Worm (Caenorhabditis elegans) whole organism, L3 larva: ENCODE measurements around the gene W02A2.8.

Source experiments
- ZK546.5 ChIP-seq: sonication (generic microtip); optimal IDR thresholded peaks from 2 replicates; lab custom pipeline; 2017; ENCODE audit warnings: missing biosample characterization, missing genetic modification characterization
- aly-2 ChIP-seq: fragments of 150-350 bp; optimal IDR thresholded peaks from 2 replicates; lab custom pipeline; 2014; ENCODE audit warnings: missing biosample characterization, missing genetic modification characterization
- ceh-16 ChIP-seq: sonication (generic microtip); optimal IDR thresholded peaks from 2 replicates; lab custom pipeline; 2017; ENCODE audit warnings: missing biosample characterization, missing genetic modification characterization
- ceh-28 ChIP-seq: fragments of 150-350 bp; optimal IDR thresholded peaks from 2 replicates; lab custom pipeline; 2014; ENCODE audit warnings: missing biosample characterization, missing genetic modification reagents, missing genetic modification characterization
- ceh-82 ChIP-seq: fragments of 150-350 bp; optimal IDR thresholded peaks from 2 replicates; lab custom pipeline; 2014; ENCODE audit warnings: missing biosample characterization, missing genetic modification characterization
- ceh-9 ChIP-seq: sonication (generic microtip); optimal IDR thresholded peaks from 2 replicates; lab custom pipeline; 2018; ENCODE audit warnings: missing biosample characterization, missing genetic modification characterization
- daf-12 ChIP-seq: fragments of 150-350 bp; optimal IDR thresholded peaks from 2 replicates; lab custom pipeline; 2014; ENCODE audit warnings: missing biosample characterization, missing genetic modification reagents, missing genetic modification characterization
- egl-27 ChIP-seq: sonication (generic microtip); optimal IDR thresholded peaks from 4 replicates; lab custom pipeline; 2017; ENCODE audit warnings: missing biosample characterization, missing genetic modification reagents, missing genetic modification characterization
- egl-5 ChIP-seq: fragments of 150-350 bp; optimal IDR thresholded peaks from 2 replicates; lab custom pipeline; 2017; ENCODE audit warnings: missing biosample characterization, missing genetic modification reagents, missing genetic modification characterization, inconsistent platforms
- elt-2 ChIP-seq: sonication (generic microtip); optimal IDR thresholded peaks from 2 replicates; lab custom pipeline; 2016; ENCODE audit warnings: missing genetic modification reagents, mild to moderate bottlenecking, missing genetic modification characterization, missing compliant biosample characterization
- eor-1 ChIP-seq, 2 experiments: fragments of 150-350 bp; optimal IDR thresholded peaks; 2 replicates each; lab custom pipeline; 2014 to 2018; ENCODE audit warnings: missing biosample characterization in 2 of 2, missing genetic modification characterization in 2 of 2
- fkh-10 ChIP-seq: sonication (generic microtip); optimal IDR thresholded peaks from 2 replicates; lab custom pipeline; 2017; ENCODE audit warnings: missing biosample characterization, missing genetic modification reagents, missing genetic modification characterization
- fkh-2 ChIP-seq: fragments of 150-350 bp; optimal IDR thresholded peaks from 2 replicates; lab custom pipeline; 2014; ENCODE audit warnings: missing biosample characterization, missing genetic modification reagents, missing genetic modification characterization
- hmg-11 ChIP-seq: sonication (generic microtip); optimal IDR thresholded peaks from 2 replicates; lab custom pipeline; 2016; ENCODE audit warnings: missing genetic modification characterization, missing compliant biosample characterization
- jun-1 ChIP-seq: fragments of 150-350 bp; optimal IDR thresholded peaks from 2 replicates; lab custom pipeline; 2014; ENCODE audit warnings: missing biosample characterization, missing genetic modification reagents, missing genetic modification characterization
- lin-15B ChIP-seq: fragments of 150-350 bp; optimal IDR thresholded peaks from 2 replicates; lab custom pipeline; 2014; ENCODE audit warnings: missing biosample characterization, missing genetic modification characterization
- lin-39 ChIP-seq: fragments of 150-350 bp; optimal IDR thresholded peaks from 2 replicates; lab custom pipeline; 2018; ENCODE audit warnings: missing biosample characterization, missing genetic modification reagents, missing genetic modification characterization
- mml-1 ChIP-seq: fragments of 150-350 bp; sonication (generic microtip); optimal IDR thresholded peaks from 3 replicates; lab custom pipeline; 2014; ENCODE audit warnings: missing biosample characterization, missing genetic modification characterization
- nfya-1 ChIP-seq: sonication (generic microtip); optimal IDR thresholded peaks from 2 replicates; lab custom pipeline; 2017; ENCODE audit warnings: missing genetic modification characterization, mild to moderate bottlenecking, missing compliant biosample characterization, antibody characterized with exemption, moderate library complexity; ENCODE audit not compliant: insufficient read depth
- nhr-11 ChIP-seq: fragments of 150-350 bp; optimal IDR thresholded peaks from 2 replicates; lab custom pipeline; 2014; ENCODE audit warnings: missing biosample characterization, missing genetic modification characterization
- nhr-12 ChIP-seq: fragments of 150-350 bp; optimal IDR thresholded peaks from 2 replicates; lab custom pipeline; 2014; ENCODE audit warnings: missing biosample characterization, missing genetic modification characterization
- nhr-23 ChIP-seq: fragments of 150-350 bp; optimal IDR thresholded peaks from 2 replicates; lab custom pipeline; 2014; ENCODE audit warnings: missing biosample characterization, missing genetic modification reagents, missing genetic modification characterization
- nhr-237 ChIP-seq: fragments of 150-350 bp; optimal IDR thresholded peaks from 2 replicates; lab custom pipeline; 2014; ENCODE audit warnings: missing biosample characterization, missing genetic modification characterization
- nhr-28 ChIP-seq: fragments of 150-350 bp; optimal IDR thresholded peaks from 2 replicates; lab custom pipeline; 2014; ENCODE audit warnings: missing biosample characterization, missing genetic modification characterization
- nhr-43 ChIP-seq: sonication (generic microtip); optimal IDR thresholded peaks from 2 replicates; lab custom pipeline; 2016; ENCODE audit warnings: mild to moderate bottlenecking, missing genetic modification characterization, missing compliant biosample characterization; ENCODE audit not compliant: poor library complexity, severe bottlenecking
- nhr-67 ChIP-seq: fragments of 150-350 bp; optimal IDR thresholded peaks from 2 replicates; lab custom pipeline; 2014; ENCODE audit warnings: missing biosample characterization, missing genetic modification characterization
- nhr-76 ChIP-seq: fragments of 150-350 bp; sonication (generic microtip); optimal IDR thresholded peaks from 5 replicates; lab custom pipeline; 2014; ENCODE audit warnings: missing biosample characterization, missing genetic modification characterization
- nhr-77 ChIP-seq: fragments of 150-350 bp; optimal IDR thresholded peaks from 2 replicates; lab custom pipeline; 2014; ENCODE audit warnings: missing biosample characterization, missing genetic modification characterization
- pha-4 ChIP-seq: fragments of 150-350 bp; optimal IDR thresholded peaks from 2 replicates; lab custom pipeline; 2014; ENCODE audit warnings: missing biosample characterization, missing genetic modification reagents, missing genetic modification characterization
- pqm-1 ChIP-seq: fragments of 150-350 bp; optimal IDR thresholded peaks from 2 replicates; lab custom pipeline; 2017; ENCODE audit warnings: missing biosample characterization, missing genetic modification characterization, inconsistent platforms
- skn-1 ChIP-seq: fragments of 150-350 bp; optimal IDR thresholded peaks from 2 replicates; lab custom pipeline; 2014; ENCODE audit warnings: missing biosample characterization, missing genetic modification characterization
- snpc-4 ChIP-seq: fragments of 150-350 bp; optimal IDR thresholded peaks from 2 replicates; lab custom pipeline; 2014; ENCODE audit warnings: missing biosample characterization, missing genetic modification characterization
- tbx-2 ChIP-seq: sonication (generic microtip); optimal IDR thresholded peaks from 2 replicates; lab custom pipeline; 2016; ENCODE audit warnings: mild to moderate bottlenecking, missing genetic modification characterization, missing compliant biosample characterization
- zag-1 ChIP-seq: fragments of 150-350 bp; optimal IDR thresholded peaks from 2 replicates; lab custom pipeline; 2014; ENCODE audit warnings: missing biosample characterization, missing genetic modification characterization
- ztf-4 ChIP-seq: fragments of 150-350 bp; optimal IDR thresholded peaks from 2 replicates; lab custom pipeline; 2014; ENCODE audit warnings: missing biosample characterization, missing genetic modification characterization

The W02A2.8 gene

DNA sequence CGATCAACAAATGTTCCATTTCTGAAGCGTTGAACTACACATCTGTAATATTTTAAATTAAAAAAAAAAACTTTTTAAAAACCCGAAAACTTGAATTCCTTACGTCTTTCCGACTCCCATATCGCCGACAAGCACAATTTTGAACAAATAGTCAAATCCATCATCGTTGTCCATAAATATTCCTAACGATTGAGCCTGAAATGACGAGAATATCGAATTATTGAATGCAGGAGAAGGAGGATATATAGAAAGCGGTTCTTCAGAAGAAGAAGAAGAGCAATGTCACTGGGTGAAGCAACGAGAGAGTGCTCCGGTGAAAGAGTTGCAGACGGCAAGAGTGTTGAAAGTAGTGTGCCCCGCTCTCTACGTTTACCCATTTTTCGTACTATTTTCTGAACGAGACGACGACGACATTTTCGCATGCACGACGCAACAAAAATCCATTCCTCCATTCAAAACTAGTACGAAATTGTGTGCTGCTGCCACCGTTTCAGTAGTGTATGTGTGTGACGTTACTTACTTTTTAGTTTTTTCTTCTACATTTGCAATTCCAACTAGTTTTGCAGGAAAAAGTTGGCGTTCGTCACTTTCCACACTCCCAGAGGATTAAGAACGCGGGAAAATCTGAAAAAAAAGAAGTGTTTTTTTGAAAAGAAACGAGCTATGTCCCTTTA, 25.5 kb upstream of the W02A2.8 start, which contains the start of gene rab-19:
Gene rab-19, minus strand, starts transcription at position 624 of the 674 bp plus-strand sequence.
- TF ChIP-seq lin-15B (tag; lab: Kevin White, UChicago) (peak; percentile 13), nfya-1 (tag; lab: Kevin White, UChicago) (peak; percentile 26), nhr-23 (tag; lab: Kevin White, UChicago) (no peak), lin-39 (tag; lab: Kevin White, UChicago) (peak; percentile 35), hmg-11 (tag; lab: Kevin White, UChicago) (peak; percentile 65), mml-1 (tag; lab: Kevin White, UChicago) (no peak)

DNA sequence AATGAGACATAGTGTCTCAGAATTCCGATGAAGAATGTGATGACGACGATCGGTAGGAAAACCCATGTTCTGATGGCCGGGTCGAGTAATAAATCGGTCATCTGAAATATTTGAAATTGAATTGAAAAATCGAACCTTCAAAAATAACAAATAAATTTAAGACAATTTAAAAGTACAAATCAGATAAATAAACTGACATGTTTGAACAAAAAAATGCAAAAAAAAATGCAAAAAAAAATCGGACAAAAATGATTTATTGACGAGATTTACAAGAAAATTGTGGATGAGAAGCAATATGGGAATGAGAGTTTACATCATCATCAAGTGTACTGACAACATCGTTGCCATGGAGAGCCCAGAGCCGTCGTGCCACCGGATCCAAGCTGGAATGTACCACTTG, 23.4 kb upstream of the W02A2.8 start, which contains the start of gene emc-3:
Gene emc-3, minus strand, starts transcription at position 101 of the 400 bp plus-strand sequence.
- TF ChIP-seq pqm-1 (no peak), aly-2 (tag; lab: Kevin White, UChicago) (no peak), ceh-16 (tag; lab: Kevin White, UChicago) (no peak), ztf-4 (tag; lab: Kevin White, UChicago) (no peak), fkh-10 (GFP tag; lab: Kevin White, UChicago) (no peak), tbx-2 (no peak), pha-4 (tag; lab: Kevin White, UChicago) (no peak), skn-1 (tag; lab: Kevin White, UChicago) (no peak)

DNA sequence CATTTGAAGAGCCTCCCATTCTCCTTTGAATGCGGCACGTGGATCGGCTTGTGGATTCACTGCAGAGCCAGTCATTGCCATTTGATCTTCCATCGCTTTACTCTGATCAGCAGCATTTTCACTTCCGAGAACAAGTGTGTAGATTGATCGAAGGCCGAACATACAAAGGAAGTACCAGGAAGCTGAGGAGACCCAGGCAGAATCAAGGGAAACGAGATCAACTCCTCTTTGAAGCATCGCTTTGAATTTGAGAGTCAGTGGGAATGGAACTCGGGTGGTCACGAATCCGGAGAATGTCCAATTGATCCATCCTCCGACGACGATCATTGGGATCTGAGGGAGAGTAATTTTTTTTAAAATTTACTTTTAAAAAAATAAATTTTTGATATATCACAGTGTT, 22.1 kb upstream of the W02A2.8 start:
- TF ChIP-seq pqm-1 = no peak
- no peak for TF ChIP-seq nhr-76 (tag; lab: Kevin White, UChicago)
- TF ChIP-seq nhr-28 (tag; lab: Kevin White, UChicago) = no peak
- no peak for TF ChIP-seq fkh-10 (GFP tag; lab: Kevin White, UChicago)
- no peak for TF ChIP-seq nhr-43 (tag; lab: Kevin White, UChicago)
- TF ChIP-seq jun-1 (tag; lab: Kevin White, UChicago) = no peak
- TF ChIP-seq fkh-2 = no peak
- TF ChIP-seq daf-12 (tag; lab: Kevin White, UChicago) = no peak
- TF ChIP-seq, all 47 proteins: peak for 0

DNA sequence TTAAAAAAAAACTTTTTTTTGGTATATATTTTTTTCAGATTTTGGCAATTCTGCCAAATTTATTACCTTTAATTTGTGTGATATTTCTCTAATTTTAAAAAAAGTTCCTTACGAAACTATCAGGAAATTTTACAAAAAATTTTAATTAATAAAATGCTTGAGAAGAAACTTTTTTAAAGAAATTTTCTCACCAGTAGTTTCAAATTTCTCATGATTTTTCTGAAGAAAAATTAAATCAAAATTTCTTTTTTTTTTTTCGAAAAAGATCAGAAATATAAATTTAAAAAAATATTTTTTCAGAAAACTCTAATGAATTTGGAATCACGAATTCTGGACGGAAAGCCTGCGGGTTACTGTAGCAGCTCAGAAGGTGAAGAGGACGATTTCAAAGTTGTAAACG, 19.3 kb upstream of the W02A2.8 start, which contains the start of gene mau-8:
Gene mau-8, plus strand, starts transcription at position 301 of the 400 bp plus-strand sequence.
- TF ChIP-seq daf-12 (tag; lab: Kevin White, UChicago) (no peak), nhr-12 (tag; lab: Kevin White, UChicago) (no peak), ceh-28 (no peak), zag-1 (no peak), ceh-82 (tag; lab: Kevin White, UChicago) (no peak), nhr-237 (tag; lab: Kevin White, UChicago) (no peak), snpc-4 (tag; lab: Kevin White, UChicago) (no peak), ztf-4 (tag; lab: Kevin White, UChicago) (no peak), egl-5 (no peak), nhr-67 (tag; lab: Kevin White, UChicago) (no peak)

DNA sequence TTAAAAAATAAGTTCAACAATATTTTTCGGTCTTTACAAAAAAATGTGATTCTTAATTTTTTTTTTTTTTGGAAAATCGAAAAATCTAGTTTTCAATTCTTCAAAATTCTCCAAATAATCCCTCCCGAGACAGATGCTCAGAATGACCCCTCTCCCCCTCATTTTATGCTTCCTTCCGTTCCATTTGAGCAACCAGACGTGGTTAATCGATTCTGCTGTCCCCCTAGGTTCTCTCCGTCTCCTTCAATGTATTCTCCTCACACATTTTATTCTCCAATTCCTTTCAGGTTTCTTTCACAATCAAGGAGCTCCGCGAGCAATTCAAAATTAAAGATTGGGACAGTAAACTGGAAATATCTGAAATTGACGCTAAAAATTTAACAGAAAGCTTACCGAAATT, 16.5 kb upstream of the W02A2.8 start:
- peak; percentile 10 for TF ChIP-seq lin-39 (tag; lab: Kevin White, UChicago)
- no peak for TF ChIP-seq ceh-9 (tag; lab: Kevin White, UChicago)
- TF ChIP-seq hmg-11 (tag; lab: Kevin White, UChicago) = peak; percentile 36
- no peak for TF ChIP-seq eor-1 (tag; optimal IDR thresholded peaks at IDR 0.05; lab: Kevin White, UChicago)
- TF ChIP-seq nfya-1 (tag; lab: Kevin White, UChicago) = no peak

DNA sequence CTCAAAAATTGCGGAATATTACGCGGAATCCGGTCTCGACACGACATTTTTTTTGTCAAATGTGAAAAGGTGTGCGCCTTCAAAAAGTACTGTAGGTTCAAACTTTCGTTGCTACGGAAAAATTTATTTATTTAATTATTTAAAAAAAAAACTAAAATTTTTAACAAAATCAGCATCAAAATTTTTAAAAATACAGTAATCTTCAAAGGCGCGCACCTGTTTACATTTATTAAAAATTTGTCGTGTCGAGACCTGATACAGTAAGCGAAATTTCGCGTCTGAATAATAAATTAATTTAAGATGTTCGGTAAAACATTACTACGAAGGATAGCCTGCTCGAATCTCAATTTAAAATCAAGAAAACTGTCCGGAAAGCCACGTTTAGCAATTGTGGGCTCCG, 13.3 kb upstream of the W02A2.8 start, which contains the start of gene Y62E10A.6:
Gene Y62E10A.6, plus strand, starts transcription at position 301 of the 400 bp plus-strand sequence.
- TF ChIP-seq egl-27 (no peak), elt-2 (tag; lab: Kevin White, UChicago) (no peak), lin-15B (tag; lab: Kevin White, UChicago) (no peak), zag-1 (no peak), nfya-1 (tag; lab: Kevin White, UChicago) (no peak), mml-1 (tag; lab: Kevin White, UChicago) (no peak), snpc-4 (tag; lab: Kevin White, UChicago) (no peak), nhr-12 (tag; lab: Kevin White, UChicago) (no peak), nhr-28 (tag; lab: Kevin White, UChicago) (no peak), fkh-10 (GFP tag; lab: Kevin White, UChicago) (no peak), lin-39 (tag; lab: Kevin White, UChicago) (no peak), aly-2 (tag; lab: Kevin White, UChicago) (no peak), fkh-2 (no peak), daf-12 (tag; lab: Kevin White, UChicago) (no peak), nhr-23 (tag; lab: Kevin White, UChicago) (no peak), nhr-77 (no peak), ZK546.5 (tag; lab: Kevin White, UChicago) (no peak), nhr-11 (tag; lab: Kevin White, UChicago) (no peak)
- TF ChIP-seq, all 47 proteins: peak for 0
